Worm (Caenorhabditis elegans) whole organism, L1 larva: ENCODE measurements around the gene C03H12.1.

Experiments used
- ama-1 ChIP-seq: fragments of 150-350 bp; optimal IDR thresholded peaks from 2 replicates; lab custom pipeline; 2014
- ceh-82 ChIP-seq, 3 experiments: fragments of 150-350 bp in 1 of 3; sonication (generic microtip) in 2 of 3; optimal IDR thresholded peaks; 2 replicates each; lab custom pipeline; 2014 to 2017; ENCODE audit warnings: missing biosample characterization in 3 of 3, missing genetic modification characterization in 3 of 3
- dsc-1 ChIP-seq: sonication (generic microtip); optimal IDR thresholded peaks from 2 replicates; lab custom pipeline; 2016; ENCODE audit warnings: mild to moderate bottlenecking, missing genetic modification characterization, missing compliant biosample characterization
- efl-3 ChIP-seq: fragments of 200-800 bp; sonication (Bioruptor generic); optimal IDR thresholded peaks from 2 replicates; lab custom pipeline; 2018; ENCODE audit warnings: mild to moderate bottlenecking, missing genetic modification characterization, missing compliant biosample characterization
- lin-15B ChIP-seq: fragments of 150-350 bp; sonication (generic microtip); optimal IDR thresholded peaks from 3 replicates; lab custom pipeline; 2014; ENCODE audit warnings: missing biosample characterization, missing genetic modification characterization
- lin-35 ChIP-seq, 2 experiments: fragments of 150-350 bp; optimal IDR thresholded peaks; 2 replicates each; lab custom pipeline; 2014; ENCODE audit warnings: missing biosample characterization in 2 of 2, missing genetic modification characterization in 2 of 2, missing genetic modification reagents in 2 of 2
- nhr-237 ChIP-seq: fragments of 150-350 bp; optimal IDR thresholded peaks from 2 replicates; lab custom pipeline; 2014; ENCODE audit warnings: missing biosample characterization, missing genetic modification characterization
- unc-98 ChIP-seq: fragments of 200-800 bp; sonication (Bioruptor generic); IDR thresholded peaks from 2 replicates; pipeline ENCODE4 v1.3.6; 2022; ENCODE audit warnings: missing genetic modification characterization, missing compliant biosample characterization
- vab-15 ChIP-seq: sonication (generic microtip); optimal IDR thresholded peaks from 2 replicates; lab custom pipeline; 2017; ENCODE audit warnings: missing genotype, mild to moderate bottlenecking, missing genetic modification characterization, missing compliant biosample characterization

ce11 chrX:15740526-15740925 is 51.3 kb downstream of the C03H12.1 start, which contains the start of gene srg-64:
- TF ChIP-seq nhr-237 (tag; lab: Kevin White, UChicago) (no peak), unc-98 (no peak), dsc-1 (tag; lab: Kevin White, UChicago) (no peak), lin-15B (tag; lab: Kevin White, UChicago) (no peak), ceh-82 (tag; optimal IDR thresholded peaks at IDR 0.05; lab: Kevin White, UChicago) (no peak), lin-35 (GFP tag; optimal IDR thresholded peaks at IDR 0.05; lab: Kevin White, UChicago) (no peak), ama-1 (no peak), efl-3 (no peak), vab-15 (tag; lab: Kevin White, UChicago) (no peak)
